Worm (Caenorhabditis elegans) whole organism, midembryonic: ENCODE measurements around the gene R144.13.

Experiments
- T22C8.4 ChIP-seq: fragments of 200-800 bp; sonication (Bioruptor generic); IDR thresholded peaks from 2 replicates; pipeline ENCODE4 v1.3.6; 2022; ENCODE audit warnings: missing genetic modification characterization, missing compliant biosample characterization
- cog-1 ChIP-seq: sonication (generic microtip); optimal IDR thresholded peaks from 2 replicates; lab custom pipeline; 2016; ENCODE audit warnings: missing genetic modification characterization, missing compliant biosample characterization
- flt-1 ChIP-seq: fragments of 200-800 bp; sonication (Bioruptor generic); IDR thresholded peaks from 2 replicates; pipeline ENCODE4 v1.3.6; 2022; ENCODE audit warnings: missing genetic modification characterization, missing compliant biosample characterization
- klf-2 ChIP-seq: fragments of 200-800 bp; sonication (Bioruptor generic); conservative IDR thresholded peaks from 2 replicates; pipeline ENCODE4 v1.3.6; 2022; ENCODE audit warnings: missing genetic modification reagents, missing genetic modification characterization, missing compliant biosample characterization
- med-1 ChIP-seq: sonication (generic microtip); optimal IDR thresholded peaks from 2 replicates; lab custom pipeline; 2017; ENCODE audit warnings: missing genetic modification characterization, mild to moderate bottlenecking, missing compliant biosample characterization, antibody characterized with exemption, missing genetic modification reagents; ENCODE audit not compliant: insufficient read depth
- ztf-23 ChIP-seq: fragments of 200-800 bp; sonication (Bioruptor generic); IDR thresholded peaks from 2 replicates; pipeline ENCODE4 v1.3.6; 2022; ENCODE audit warnings: missing genetic modification reagents, missing genetic modification characterization, missing compliant biosample characterization
- ztf-29 ChIP-seq: fragments of 200-800 bp; sonication (Bioruptor generic); IDR thresholded peaks from 2 replicates; pipeline ENCODE4 v1.3.6; 2022; ENCODE audit warnings: missing genetic modification reagents, missing genetic modification characterization, missing compliant biosample characterization

Gene R144.13

ce11 chrIII:5071509-5071908, 48.4 kb downstream of the R144.13 start, which contains the start of gene C45G9.12:
C45G9.12 (minus strand) TSS chrIII:5071609.
- TF ChIP-seq flt-1 (GFP tag; lab: Robert Waterston, UW) (no peak), klf-2 (no peak), T22C8.4 (no peak), med-1 (GFP tag; lab: Kevin White, UChicago) (no peak), ztf-23 (GFP tag; lab: Robert Waterston, UW) (no peak), ztf-29 (GFP tag; lab: Robert Waterston, UW) (no peak), cog-1 (tag; lab: Kevin White, UChicago) (no peak)
